Fruit fly (Drosophila melanogaster): ENCODE data around the gene CG11537.

The CG11537 gene

dm6 chr3L:3141411-3141810 is 1.8 kb downstream of the CG11537 start:
- TF ChIP-seq Sin3A (optimal IDR thresholded peaks at IDR 0.05) (no peak), h (optimal IDR thresholded peaks at IDR 0.05) (no peak), ttk (optimal IDR thresholded peaks at IDR 0.05) (no peak), psq (optimal IDR thresholded peaks at IDR 0.05) (no peak), insv (optimal IDR thresholded peaks at IDR 0.05) (no peak), Myc (optimal IDR thresholded peaks at IDR 0.05) (no peak)

DNA sequence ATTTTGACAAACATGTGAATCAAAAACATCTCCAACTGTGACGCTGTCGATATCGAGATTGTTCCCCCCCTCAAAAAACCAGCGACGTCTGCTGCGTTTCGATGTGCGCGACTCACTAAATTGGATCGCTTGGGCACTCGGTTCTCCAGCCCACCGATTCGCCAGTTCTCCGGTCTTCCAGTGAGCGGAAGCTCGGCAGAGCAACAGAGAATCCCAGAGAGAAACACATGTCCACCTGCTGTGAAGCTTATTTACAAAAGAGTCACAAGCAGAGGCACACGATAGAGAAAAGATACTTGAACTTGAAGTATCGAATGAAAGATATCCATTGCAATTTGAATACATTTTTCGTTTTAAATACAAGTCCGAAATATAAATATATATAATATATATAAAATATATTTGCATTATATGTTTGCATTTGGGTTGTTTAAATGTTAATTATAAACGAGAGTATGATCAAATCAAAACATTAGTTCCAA is 9.2 kb downstream of the CG11537 start:
- TF ChIP-seq ttk (optimal IDR thresholded peaks at IDR 0.05) (no peak), h (optimal IDR thresholded peaks at IDR 0.05) (no peak), psq (optimal IDR thresholded peaks at IDR 0.05) (no peak), Sin3A (optimal IDR thresholded peaks at IDR 0.05) (no peak), Myc (optimal IDR thresholded peaks at IDR 0.05) (no peak), insv (optimal IDR thresholded peaks at IDR 0.05) (no peak)

- no peak for TF ChIP-seq Myc (optimal IDR thresholded peaks at IDR 0.05)
Measured at dm6 chr3L:3127544-3127943, 15.7 kb downstream of the CG11537 start, which contains the start of gene promL. Gene promL, minus strand, starts transcription at chr3L:3127724.

DNA sequence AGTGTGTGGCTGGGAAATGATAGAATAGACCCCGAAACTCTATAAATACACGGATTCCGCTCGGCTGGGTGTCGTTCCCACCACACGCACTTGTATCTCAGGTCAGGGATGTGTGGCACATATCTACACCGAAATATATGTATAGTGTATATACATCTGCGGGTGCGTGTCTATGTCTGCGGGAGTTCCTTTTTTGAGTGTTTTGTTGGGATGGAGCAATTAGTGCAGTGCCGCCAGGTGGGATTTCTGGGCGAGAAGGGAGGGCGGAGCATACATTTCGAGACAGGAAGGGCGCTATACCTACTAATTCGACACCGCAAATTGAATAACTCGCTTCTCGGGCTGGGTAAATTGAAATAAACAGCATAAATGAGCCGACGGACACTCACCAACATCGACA is 16.8 kb downstream of the CG11537 start:
- TF ChIP-seq h (optimal IDR thresholded peaks at IDR 0.05) (no peak), psq (optimal IDR thresholded peaks at IDR 0.05) (no peak), ttk (optimal IDR thresholded peaks at IDR 0.05) (no peak), Myc (optimal IDR thresholded peaks at IDR 0.05) (no peak), Sin3A (optimal IDR thresholded peaks at IDR 0.05) (no peak), insv (optimal IDR thresholded peaks at IDR 0.05) (no peak)

DNA sequence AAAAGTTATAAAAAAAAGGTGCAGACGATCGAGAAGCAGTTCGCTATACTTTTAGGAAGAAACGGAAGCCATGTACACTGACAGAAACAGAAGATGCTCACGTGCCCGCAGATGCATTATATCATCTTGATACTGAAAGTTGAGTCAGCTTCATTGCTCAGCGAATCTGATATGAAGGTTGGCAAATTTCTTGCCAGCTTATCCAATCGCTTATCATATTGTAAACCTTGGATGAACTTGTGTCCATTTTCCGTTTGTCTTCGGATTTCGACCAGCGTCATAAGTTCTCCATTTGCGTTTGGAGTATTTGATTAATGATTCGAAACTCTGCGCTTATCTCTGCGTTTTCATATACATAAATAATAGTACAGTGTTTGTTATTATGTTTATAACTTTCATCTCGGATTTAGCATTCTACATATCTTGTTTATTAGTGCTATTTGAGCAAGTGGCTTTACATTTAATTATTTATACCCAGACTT is 17.6 kb downstream of the CG11537 start:
- TF ChIP-seq Sin3A (optimal IDR thresholded peaks at IDR 0.05) (no peak), ttk (optimal IDR thresholded peaks at IDR 0.05) (no peak), Myc (optimal IDR thresholded peaks at IDR 0.05) (no peak), psq (optimal IDR thresholded peaks at IDR 0.05) (no peak), h (optimal IDR thresholded peaks at IDR 0.05) (no peak), insv (optimal IDR thresholded peaks at IDR 0.05) (no peak)

DNA sequence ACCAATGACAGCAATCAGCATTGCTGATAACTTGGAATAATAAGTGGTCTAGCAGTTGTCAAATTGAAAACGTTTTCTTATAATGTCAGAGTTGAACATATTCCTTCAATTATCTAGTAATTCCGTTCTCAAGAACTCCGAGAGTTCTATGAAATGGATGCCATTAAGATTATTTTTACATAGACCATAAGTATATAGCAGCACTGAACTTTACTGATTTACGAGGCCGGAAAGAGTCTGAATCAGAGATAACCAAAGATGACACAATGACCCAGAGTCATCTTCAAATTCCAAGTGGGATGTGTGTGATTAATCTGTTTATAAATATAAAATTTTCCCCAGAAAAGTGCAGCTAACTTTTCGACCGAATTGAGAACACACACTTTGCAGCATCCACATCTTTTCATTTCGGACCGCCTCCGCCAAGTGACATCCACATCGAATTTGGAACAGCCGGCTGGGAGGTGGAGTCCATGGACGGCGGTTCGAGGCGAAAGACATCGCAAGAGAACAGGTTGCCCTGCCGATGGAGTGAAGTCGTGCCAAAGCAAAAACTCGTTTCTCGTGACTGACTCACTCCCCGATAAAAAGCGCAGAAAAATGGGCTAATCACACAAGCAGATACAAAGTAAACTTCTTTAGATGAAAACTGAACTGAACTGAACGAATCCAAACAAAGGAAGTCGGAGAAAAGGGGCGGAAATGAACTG is 18.2 kb downstream of the CG11537 start:
- TF ChIP-seq ttk (optimal IDR thresholded peaks at IDR 0.05) (no peak), Sin3A (optimal IDR thresholded peaks at IDR 0.05) (no peak), insv (optimal IDR thresholded peaks at IDR 0.05) (no peak), h (optimal IDR thresholded peaks at IDR 0.05) (no peak), Myc (optimal IDR thresholded peaks at IDR 0.05) (no peak), psq (optimal IDR thresholded peaks at IDR 0.05) (no peak)

- TF ChIP-seq h (optimal IDR thresholded peaks at IDR 0.05): no peak
- TF ChIP-seq Myc (optimal IDR thresholded peaks at IDR 0.05): no peak
- TF ChIP-seq ttk (optimal IDR thresholded peaks at IDR 0.05): no peak
- no peak for TF ChIP-seq Sin3A (optimal IDR thresholded peaks at IDR 0.05)
Measured at dm6 chr3L:3124519-3124918, 18.7 kb downstream of the CG11537 start.

- TF ChIP-seq Myc (optimal IDR thresholded peaks at IDR 0.05): no peak
- TF ChIP-seq ttk (optimal IDR thresholded peaks at IDR 0.05): no peak
- no peak for TF ChIP-seq h (optimal IDR thresholded peaks at IDR 0.05)
- TF ChIP-seq insv (optimal IDR thresholded peaks at IDR 0.05): no peak
- no peak for TF ChIP-seq Sin3A (optimal IDR thresholded peaks at IDR 0.05)
- TF ChIP-seq psq (optimal IDR thresholded peaks at IDR 0.05): no peak
Measured at dm6 chr3L:3122688-3123316, 20.5 kb downstream of the CG11537 start.

dm6 chr3L:3121769-3122432 is 21.4 kb downstream of the CG11537 start:
- no peak for TF ChIP-seq Myc (optimal IDR thresholded peaks at IDR 0.05)
- TF ChIP-seq Sin3A (optimal IDR thresholded peaks at IDR 0.05): no peak
- TF ChIP-seq h (optimal IDR thresholded peaks at IDR 0.05): no peak

DNA sequence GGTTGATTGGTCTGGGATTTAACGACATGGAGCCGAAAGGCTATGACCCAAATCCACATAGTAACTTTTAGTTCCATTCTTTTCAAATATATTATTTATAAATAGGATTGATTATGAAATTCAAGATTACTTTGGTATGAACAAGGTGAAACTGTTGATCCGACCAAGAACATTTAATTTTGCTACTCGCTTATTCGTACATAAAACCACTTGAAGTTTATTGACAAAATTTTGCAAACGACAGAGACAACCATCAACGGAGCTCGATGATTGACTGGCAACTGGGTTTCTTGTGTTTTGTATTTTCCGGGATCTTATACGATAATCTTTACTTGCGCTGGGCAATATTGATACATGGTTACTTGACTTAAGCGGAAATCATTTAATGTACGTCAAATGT is 28.9 kb downstream of the CG11537 start, which contains the start of gene CG45067:
CG45067 (minus strand) TSS at position 101 of the 400 bp plus-strand sequence.
- TF ChIP-seq h (optimal IDR thresholded peaks at IDR 0.05) (no peak), insv (optimal IDR thresholded peaks at IDR 0.05) (no peak), ttk (optimal IDR thresholded peaks at IDR 0.05) (no peak), Myc (optimal IDR thresholded peaks at IDR 0.05) (no peak), Sin3A (optimal IDR thresholded peaks at IDR 0.05) (no peak), psq (optimal IDR thresholded peaks at IDR 0.05) (no peak)

- TF ChIP-seq Myc (optimal IDR thresholded peaks at IDR 0.05) (no peak), insv (optimal IDR thresholded peaks at IDR 0.05) (no peak), h (optimal IDR thresholded peaks at IDR 0.05) (no peak), Sin3A (optimal IDR thresholded peaks at IDR 0.05) (no peak), psq (optimal IDR thresholded peaks at IDR 0.05) (no peak), ttk (optimal IDR thresholded peaks at IDR 0.05) (no peak)
Measured at dm6 chr3L:3111127-3111526, 32.1 kb downstream of the CG11537 start, which contains the start of gene CG45066. Gene CG45066, minus strand, starts transcription at chr3L:3111227.

dm6 chr3L:3109417-3110090 is 33.7 kb downstream of the CG11537 start:
- TF ChIP-seq Sin3A (optimal IDR thresholded peaks at IDR 0.05): no peak
- TF ChIP-seq ttk (optimal IDR thresholded peaks at IDR 0.05): no peak
- TF ChIP-seq insv (optimal IDR thresholded peaks at IDR 0.05): no peak
- no peak for TF ChIP-seq psq (optimal IDR thresholded peaks at IDR 0.05)
- TF ChIP-seq Myc (optimal IDR thresholded peaks at IDR 0.05): no peak
- TF ChIP-seq h (optimal IDR thresholded peaks at IDR 0.05): no peak
